Worm (Caenorhabditis elegans) whole organism, L1 larva: ENCODE measurements around the gene isy-1.

ENCODE experiments used
- C04F5.9 ChIP-seq: sonication (generic microtip); optimal IDR thresholded peaks from 2 replicates; lab custom pipeline; 2016; ENCODE audit warnings: missing genetic modification characterization, missing compliant biosample characterization
- C16A3.4 ChIP-seq: fragments of 150-350 bp; optimal IDR thresholded peaks from 2 replicates; lab custom pipeline; 2014; ENCODE audit warnings: missing biosample characterization, missing genetic modification characterization
- F16B12.6 ChIP-seq: fragments of 150-350 bp; optimal IDR thresholded peaks from 2 replicates; lab custom pipeline; 2014; ENCODE audit warnings: missing biosample characterization, missing genetic modification characterization
- Y116A8C.19 ChIP-seq: sonication (generic microtip); optimal IDR thresholded peaks from 2 replicates; lab custom pipeline; 2016; ENCODE audit warnings: missing compliant biosample characterization, missing genetic modification characterization, borderline replicate concordance
- aha-1 ChIP-seq: fragments of 150-350 bp; optimal IDR thresholded peaks from 2 replicates; lab custom pipeline; 2014; ENCODE audit warnings: missing biosample characterization, missing genetic modification characterization
- ama-1 ChIP-seq: fragments of 150-350 bp; optimal IDR thresholded peaks from 2 replicates; lab custom pipeline; 2014
- blmp-1 ChIP-seq: fragments of 150-350 bp; optimal IDR thresholded peaks from 2 replicates; lab custom pipeline; 2014; ENCODE audit warnings: missing biosample characterization, missing genetic modification characterization
- ceh-63 ChIP-seq: fragments of 200-800 bp; sonication (Bioruptor generic); optimal IDR thresholded peaks from 2 replicates; lab custom pipeline; 2018; ENCODE audit warnings: mild to moderate bottlenecking, missing genetic modification characterization, missing compliant biosample characterization
- ceh-8 ChIP-seq: fragments of 200-800 bp; sonication (Bioruptor generic); optimal IDR thresholded peaks from 2 replicates; lab custom pipeline; 2018; ENCODE audit warnings: mild to moderate bottlenecking, missing genetic modification characterization, moderate library complexity, missing compliant biosample characterization
- ceh-82 ChIP-seq, 3 experiments: fragments of 150-350 bp in 1 of 3; sonication (generic microtip) in 2 of 3; optimal IDR thresholded peaks; 2 replicates each; lab custom pipeline; 2014 to 2017; ENCODE audit warnings: missing biosample characterization in 3 of 3, missing genetic modification characterization in 3 of 3
- ceh-90 ChIP-seq: sonication (generic microtip); optimal IDR thresholded peaks from 2 replicates; lab custom pipeline; 2016; ENCODE audit warnings: missing genetic modification characterization, missing compliant biosample characterization
- egl-13 ChIP-seq: sonication (generic microtip); optimal IDR thresholded peaks from 2 replicates; lab custom pipeline; 2016; ENCODE audit warnings: missing genotype, missing genetic modification reagents, missing genetic modification characterization, missing compliant biosample characterization
- egl-27 ChIP-seq, 2 experiments: fragments of 150-350 bp in 1 of 2; sonication (generic microtip); optimal IDR thresholded peaks; 3 replicates each; lab custom pipeline; 2017 to 2018; ENCODE audit warnings: missing biosample characterization in 2 of 2, missing genetic modification characterization in 2 of 2, missing genetic modification reagents in 2 of 2
- elt-3 ChIP-seq, 6 experiments: fragments of 150-350 bp in 1 of 6; sonication (generic microtip); optimal IDR thresholded peaks; 2 replicates each; lab custom pipeline; 2017 to 2018; ENCODE audit warnings: missing biosample characterization in 6 of 6, missing genetic modification characterization in 6 of 6, inconsistent platforms in 1 of 6
- ets-5 ChIP-seq: fragments of 200-800 bp; sonication (Bioruptor generic); IDR thresholded peaks from 2 replicates; pipeline ENCODE4 v1.3.6; 2022; ENCODE audit warnings: missing genetic modification characterization, missing compliant biosample characterization
- fkh-10 ChIP-seq: sonication (generic microtip); optimal IDR thresholded peaks from 2 replicates; lab custom pipeline; 2017; ENCODE audit warnings: missing biosample characterization, missing genetic modification reagents, missing genetic modification characterization
- fkh-4 ChIP-seq: sonication (generic microtip); optimal IDR thresholded peaks from 2 replicates; lab custom pipeline; 2016; ENCODE audit warnings: missing compliant biosample characterization, missing genetic modification characterization, borderline replicate concordance
- fkh-8 ChIP-seq: sonication (generic microtip); optimal IDR thresholded peaks from 2 replicates; lab custom pipeline; 2016; ENCODE audit warnings: mild to moderate bottlenecking, missing genetic modification characterization, missing compliant biosample characterization
- fos-1 ChIP-seq: fragments of 150-350 bp; optimal IDR thresholded peaks from 2 replicates; lab custom pipeline; 2014; ENCODE audit warnings: missing biosample characterization, missing genetic modification characterization
- grh-1 ChIP-seq: fragments of 200-800 bp; sonication (Bioruptor generic); IDR thresholded peaks from 2 replicates; pipeline ENCODE4 v1.3.6; 2022; ENCODE audit warnings: missing genetic modification reagents, missing genetic modification characterization, missing compliant biosample characterization
- hlh-17 ChIP-seq: fragments of 200-800 bp; sonication (Bioruptor generic); optimal IDR thresholded peaks from 2 replicates; lab custom pipeline; 2018; ENCODE audit warnings: missing genetic modification characterization, mild to moderate bottlenecking, missing compliant biosample characterization, moderate library complexity, borderline replicate concordance
- hlh-4 ChIP-seq: sonication (generic microtip); optimal IDR thresholded peaks from 2 replicates; lab custom pipeline; 2016; ENCODE audit warnings: mild to moderate bottlenecking, missing genetic modification characterization, missing compliant biosample characterization
- hpl-2 ChIP-seq: fragments of 150-350 bp; optimal IDR thresholded peaks from 2 replicates; lab custom pipeline; 2014; ENCODE audit warnings: missing biosample characterization, missing genetic modification reagents, missing genetic modification characterization
- lin-13 ChIP-seq: fragments of 150-350 bp; optimal IDR thresholded peaks from 2 replicates; lab custom pipeline; 2014; ENCODE audit warnings: missing biosample characterization, missing genetic modification reagents, missing genetic modification characterization
- lin-14 ChIP-seq: fragments of 200-800 bp; sonication (Bioruptor generic); optimal IDR thresholded peaks from 2 replicates; lab custom pipeline; 2018; ENCODE audit warnings: mild to moderate bottlenecking, missing genetic modification characterization, moderate library complexity, missing compliant biosample characterization
- lin-15B ChIP-seq: fragments of 150-350 bp; sonication (generic microtip); optimal IDR thresholded peaks from 3 replicates; lab custom pipeline; 2014; ENCODE audit warnings: missing biosample characterization, missing genetic modification characterization
- lin-35 ChIP-seq, 2 experiments: fragments of 150-350 bp; optimal IDR thresholded peaks; 2 replicates each; lab custom pipeline; 2014; ENCODE audit warnings: missing biosample characterization in 2 of 2, missing genetic modification characterization in 2 of 2, missing genetic modification reagents in 2 of 2
- lin-39 ChIP-seq: fragments of 150-350 bp; optimal IDR thresholded peaks from 2 replicates; lab custom pipeline; 2014; ENCODE audit warnings: missing biosample characterization, missing genetic modification reagents, missing genetic modification characterization
- lir-3 ChIP-seq: sonication (generic microtip); optimal IDR thresholded peaks from 2 replicates; lab custom pipeline; 2016; ENCODE audit warnings: mild to moderate bottlenecking, missing genetic modification characterization, moderate library complexity, missing compliant biosample characterization; ENCODE audit not compliant: poor library complexity
- lsy-2 ChIP-seq, 2 experiments: fragments of 150-350 bp; optimal IDR thresholded peaks; 2 replicates each; lab custom pipeline; 2014; ENCODE audit warnings: missing biosample characterization in 2 of 2, missing genetic modification characterization in 2 of 2
- mdl-1 ChIP-seq, 2 experiments: fragments of 150-350 bp; optimal IDR thresholded peaks; 2 replicates each; lab custom pipeline; 2014 to 2017; ENCODE audit warnings: missing biosample characterization in 2 of 2, missing genetic modification characterization in 2 of 2, inconsistent platforms in 1 of 2
- mep-1 ChIP-seq: fragments of 150-350 bp; optimal IDR thresholded peaks from 2 replicates; lab custom pipeline; 2014; ENCODE audit warnings: missing biosample characterization, missing genetic modification characterization
- nhr-11 ChIP-seq: fragments of 150-350 bp; optimal IDR thresholded peaks from 2 replicates; lab custom pipeline; 2014; ENCODE audit warnings: missing biosample characterization, missing genetic modification characterization
- nhr-12 ChIP-seq: sonication (generic microtip); optimal IDR thresholded peaks from 2 replicates; lab custom pipeline; 2017; ENCODE audit warnings: missing biosample characterization, missing genetic modification characterization
- nhr-237 ChIP-seq: fragments of 150-350 bp; optimal IDR thresholded peaks from 2 replicates; lab custom pipeline; 2014; ENCODE audit warnings: missing biosample characterization, missing genetic modification characterization
- nhr-28 ChIP-seq: fragments of 150-350 bp; optimal IDR thresholded peaks from 2 replicates; lab custom pipeline; 2014; ENCODE audit warnings: missing biosample characterization, missing genetic modification characterization
- nhr-71 ChIP-seq: sonication (generic microtip); optimal IDR thresholded peaks from 2 replicates; lab custom pipeline; 2016; ENCODE audit warnings: mild to moderate bottlenecking, missing genetic modification characterization, moderate library complexity, missing compliant biosample characterization
- nhr-77 ChIP-seq: fragments of 150-350 bp; optimal IDR thresholded peaks from 2 replicates; lab custom pipeline; 2014; ENCODE audit warnings: missing biosample characterization, missing genetic modification characterization
- nhr-84 ChIP-seq: sonication (generic microtip); optimal IDR thresholded peaks from 2 replicates; lab custom pipeline; 2017; ENCODE audit warnings: missing biosample characterization, missing genetic modification characterization
- nhr-85 ChIP-seq: sonication (generic microtip); peaks from one replicate; lab custom pipeline; 2016; ENCODE audit warnings: missing genetic modification characterization, inconsistent platforms, missing compliant biosample characterization
- nhr-90 ChIP-seq: sonication (generic microtip); optimal IDR thresholded peaks from 2 replicates; lab custom pipeline; 2016; ENCODE audit warnings: mild to moderate bottlenecking, missing genetic modification characterization, missing compliant biosample characterization; ENCODE audit not compliant: poor library complexity
- pax-3 ChIP-seq: fragments of 200-800 bp; sonication (Bioruptor generic); optimal IDR thresholded peaks from 2 replicates; lab custom pipeline; 2018; ENCODE audit warnings: mild to moderate bottlenecking, missing genetic modification characterization, moderate library complexity, missing compliant biosample characterization
- rnt-1 ChIP-seq: sonication (generic microtip); optimal IDR thresholded peaks from 2 replicates; lab custom pipeline; 2016; ENCODE audit warnings: mild to moderate bottlenecking, missing genetic modification characterization, moderate library complexity, missing compliant biosample characterization
- skn-1 ChIP-seq: fragments of 150-350 bp; optimal IDR thresholded peaks from 2 replicates; lab custom pipeline; 2014; ENCODE audit warnings: missing biosample characterization, missing genetic modification characterization
- sox-4 ChIP-seq: sonication (generic microtip); optimal IDR thresholded peaks from 2 replicates; lab custom pipeline; 2016; ENCODE audit warnings: missing genetic modification characterization, missing compliant biosample characterization
- sptf-1 ChIP-seq: fragments of 150-350 bp; optimal IDR thresholded peaks from 2 replicates; lab custom pipeline; 2014; ENCODE audit warnings: missing biosample characterization, missing genetic modification characterization
- sup-37 ChIP-seq: fragments of 200-800 bp; sonication (Bioruptor generic); optimal IDR thresholded peaks from 2 replicates; lab custom pipeline; 2018; ENCODE audit warnings: mild to moderate bottlenecking, missing genetic modification characterization, missing compliant biosample characterization
- swsn-7 ChIP-seq: sonication (generic microtip); optimal IDR thresholded peaks from 2 replicates; lab custom pipeline; 2016; ENCODE audit warnings: missing genetic modification characterization, missing compliant biosample characterization
- tlp-1 ChIP-seq: fragments of 150-350 bp; optimal IDR thresholded peaks from 2 replicates; lab custom pipeline; 2014; ENCODE audit warnings: missing biosample characterization, missing genetic modification characterization
- unc-130 ChIP-seq: fragments of 150-350 bp; optimal IDR thresholded peaks from 2 replicates; lab custom pipeline; 2017; ENCODE audit warnings: missing biosample characterization, missing genetic modification characterization, inconsistent platforms
- unc-98 ChIP-seq: fragments of 200-800 bp; sonication (Bioruptor generic); IDR thresholded peaks from 2 replicates; pipeline ENCODE4 v1.3.6; 2022; ENCODE audit warnings: missing genetic modification characterization, missing compliant biosample characterization
- vab-15 ChIP-seq: sonication (generic microtip); optimal IDR thresholded peaks from 2 replicates; lab custom pipeline; 2017; ENCODE audit warnings: missing genotype, mild to moderate bottlenecking, missing genetic modification characterization, missing compliant biosample characterization
- xbp-1 ChIP-seq: sonication (generic microtip); optimal IDR thresholded peaks from 2 replicates; lab custom pipeline; 2016; ENCODE audit warnings: missing genetic modification characterization, missing compliant biosample characterization
- ztf-11 ChIP-seq, 2 experiments: sonication (generic microtip); optimal IDR thresholded peaks; 2 replicates each; lab custom pipeline; 2016 to 2017; ENCODE audit warnings: missing genetic modification characterization in 2 of 2, missing biosample characterization in 1 of 2, missing compliant biosample characterization in 1 of 2

isy-1 gene

DNA sequence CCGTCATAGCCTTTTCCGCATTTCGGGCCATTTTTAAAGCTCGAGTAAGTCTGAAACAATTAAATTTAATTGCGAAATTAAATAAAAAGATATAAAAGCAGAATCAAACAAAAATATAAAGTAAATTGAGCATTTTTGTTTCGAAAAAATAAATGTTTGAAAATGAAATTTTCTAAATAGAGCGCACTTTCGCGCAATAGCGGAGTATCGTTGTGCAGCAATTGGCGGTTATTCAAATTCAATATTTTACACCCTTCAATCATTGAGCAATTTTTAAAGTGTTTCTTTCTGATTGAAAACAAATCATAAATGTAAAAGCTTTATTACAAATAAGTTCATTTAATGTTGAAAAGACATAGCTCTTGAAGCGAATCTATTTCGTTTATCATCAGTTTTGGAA is at the start of gene isy-1:
Gene isy-1, minus strand, starts transcription at position 50 of the 400 bp plus-strand sequence.
- TF ChIP-seq nhr-12 (tag; lab: Kevin White, UChicago): no peak
- TF ChIP-seq nhr-84: no peak
- TF ChIP-seq elt-3 (tag; optimal IDR thresholded peaks at IDR 0.05; lab: Kevin White, UChicago): peak in 2 of 6 experiments; percentile 31 to 59
- peak; percentile 24 for TF ChIP-seq pax-3 (tag; lab: Kevin White, UChicago)
- no peak for TF ChIP-seq tlp-1 (tag; lab: Kevin White, UChicago)
- TF ChIP-seq nhr-237 (tag; lab: Kevin White, UChicago): no peak
- peak; percentile 76 for TF ChIP-seq lin-14 (GFP tag; lab: Kevin White, UChicago)
- no peak for TF ChIP-seq sup-37 (GFP tag; lab: Kevin White, UChicago)
- peak; percentile 69 for TF ChIP-seq rnt-1 (tag; lab: Kevin White, UChicago)
- TF ChIP-seq fkh-10: peak; percentile 26
- peak; percentile 53 for TF ChIP-seq nhr-90 (tag; lab: Kevin White, UChicago)
- peak; percentile 61 for TF ChIP-seq fkh-8
- no peak for TF ChIP-seq ets-5 (GFP tag; lab: Robert Waterston, UW)
- peak; percentile 81 for TF ChIP-seq nhr-71 (tag; lab: Kevin White, UChicago)
- TF ChIP-seq nhr-77 (tag; lab: Kevin White, UChicago): peak; percentile 33
- TF ChIP-seq C16A3.4 (tag; lab: Kevin White, UChicago): peak; percentile 87
- TF ChIP-seq nhr-28 (tag; lab: Kevin White, UChicago): no peak
- no peak for TF ChIP-seq hpl-2 (GFP tag; lab: Kevin White, UChicago)
- TF ChIP-seq Y116A8C.19 (tag; lab: Kevin White, UChicago): no peak
- no peak for TF ChIP-seq ztf-11 (tag; optimal IDR thresholded peaks at IDR 0.05; lab: Kevin White, UChicago)
- no peak for TF ChIP-seq sptf-1
- peak; percentile 25 for TF ChIP-seq egl-13 (tag; lab: Kevin White, UChicago)
- TF ChIP-seq F16B12.6 (tag; lab: Kevin White, UChicago): peak; percentile 30
- no peak for TF ChIP-seq nhr-11 (tag; lab: Kevin White, UChicago)
- peak in 1 of 2 experiments; percentile 53 for TF ChIP-seq mdl-1 (tag; optimal IDR thresholded peaks at IDR 0.05; lab: Kevin White, UChicago)
- peak; percentile 17 for TF ChIP-seq ceh-8 (GFP tag; lab: Kevin White, UChicago)
- TF ChIP-seq C04F5.9 (tag; lab: Kevin White, UChicago): no peak
- TF ChIP-seq blmp-1 (tag; lab: Kevin White, UChicago): peak; percentile 93
- peak; percentile 66 for TF ChIP-seq swsn-7
- no peak for TF ChIP-seq lin-39 (tag; lab: Kevin White, UChicago)
- TF ChIP-seq lin-13 (GFP tag; lab: Kevin White, UChicago): peak; percentile 48
- peak; percentile 81 to 90 for TF ChIP-seq lsy-2 (tag; optimal IDR thresholded peaks at IDR 0.05; lab: Kevin White, UChicago)
- TF ChIP-seq hlh-17 (GFP tag; lab: Kevin White, UChicago): no peak
- no peak for TF ChIP-seq ceh-90
- TF ChIP-seq hlh-4: no peak
- TF ChIP-seq unc-98 (GFP tag; lab: Robert Waterston, UW): no peak
- no peak for TF ChIP-seq ama-1 (lab: Kevin White, UChicago)
- peak; percentile 70 for TF ChIP-seq xbp-1 (tag; lab: Kevin White, UChicago)
- TF ChIP-seq sox-4 (tag; lab: Kevin White, UChicago): peak; percentile 42
- no peak for TF ChIP-seq vab-15
- peak; percentile 97 to 98 for TF ChIP-seq lin-35 (GFP tag; optimal IDR thresholded peaks at IDR 0.05; lab: Kevin White, UChicago)
- peak; percentile 88 for TF ChIP-seq skn-1 (tag; lab: Kevin White, UChicago)
- no peak for TF ChIP-seq aha-1
- no peak for TF ChIP-seq ceh-63 (GFP tag; lab: Kevin White, UChicago)
- TF ChIP-seq fos-1 (tag; lab: Kevin White, UChicago): peak; percentile 51
- peak; percentile 37 to 75 (median 71) for TF ChIP-seq ceh-82 (tag; optimal IDR thresholded peaks at IDR 0.05; lab: Kevin White, UChicago)
- peak; percentile 90 for TF ChIP-seq mep-1
- peak; percentile 65 for TF ChIP-seq nhr-85
- peak; percentile 91 for TF ChIP-seq lin-15B (tag; lab: Kevin White, UChicago)
- TF ChIP-seq unc-130 (tag; lab: Kevin White, UChicago): peak; percentile 43
- no peak for TF ChIP-seq egl-27 (tag; optimal IDR thresholded peaks at IDR 0.05; lab: Kevin White, UChicago)
- peak; percentile 29 for TF ChIP-seq lir-3 (tag; lab: Kevin White, UChicago)
- no peak; the same call in 1 of the 2 replicates for TF ChIP-seq grh-1
- no peak for TF ChIP-seq fkh-4
